Worm (Caenorhabditis elegans): ENCODE data around the gene dnbp-1.

- no peak for TF ChIP-seq tbx-9 (tag; optimal IDR thresholded peaks at IDR 0.05; ENCODE audit: borderline replicate concordance)
- TF ChIP-seq akir-1 (GFP tag; optimal IDR thresholded peaks at IDR 0.05), result no peak
- no peak for TF ChIP-seq ceh-91 (GFP tag; IDR thresholded peaks at IDR 0.05)
- TF ChIP-seq Y53F4B.3 (GFP tag; IDR thresholded peaks at IDR 0.05), result no peak
- TF ChIP-seq F52B5.7 (tag; optimal IDR thresholded peaks at IDR 0.05), result no peak
- TF ChIP-seq unc-62 (GFP tag; optimal IDR thresholded peaks at IDR 0.05), result no peak
- no peak for TF ChIP-seq xnd-1 (tag; optimal IDR thresholded peaks at IDR 0.05)
Observed at ce11 chrIV:13934086-13934485, 45.6 kb downstream of the dnbp-1 start, which contains the start of gene Y37A1A.4.

Measured in whole organism, young adult.